Worm (Caenorhabditis elegans): Measurements from ENCODE around the gene F10B5.3.

The F10B5.3 gene

DNA sequence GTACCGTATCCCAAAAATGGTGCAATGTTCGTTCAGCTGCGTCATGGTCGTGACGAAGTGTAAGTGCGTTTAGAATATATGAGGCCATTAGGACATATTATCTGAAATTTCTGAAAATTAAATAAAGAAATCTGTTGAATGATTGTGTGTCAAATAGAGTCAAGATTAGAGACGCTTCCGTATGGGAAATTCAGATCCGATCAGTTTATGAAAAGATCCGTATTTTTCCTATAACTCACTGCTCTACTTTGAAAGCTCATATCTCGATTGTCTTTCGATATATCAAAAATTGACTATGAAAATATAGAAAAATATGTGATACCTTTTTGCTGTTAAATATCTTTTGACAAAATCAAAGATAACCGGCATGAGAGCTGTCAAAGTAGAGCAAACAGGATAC lies 30.5 kb upstream of the F10B5.3 start, which contains the start of gene T05C12.4:
TSS of gene T05C12.4 (minus strand) at position 101 of the 400 bp plus-strand sequence.
- TF ChIP-seq lag-1 (GFP tag; IDR thresholded peaks at IDR 0.05) (no peak), akir-1 (GFP tag; optimal IDR thresholded peaks at IDR 0.05) (no peak), ztf-25 (GFP tag; IDR thresholded peaks at IDR 0.05) (no peak), mel-28 (tag; optimal IDR thresholded peaks at IDR 0.05; ENCODE audit: borderline replicate concordance) (no peak), tbx-9 (tag; optimal IDR thresholded peaks at IDR 0.05; ENCODE audit: borderline replicate concordance) (no peak), zfh-2 (GFP tag; conservative IDR thresholded peaks at IDR 0.05) (no peak), unc-62 (GFP tag; optimal IDR thresholded peaks at IDR 0.05) (no peak), fkh-3 (tag; optimal IDR thresholded peaks at IDR 0.05) (no peak), F23B12.7 (tag; optimal IDR thresholded peaks at IDR 0.05; ENCODE audit: insufficient read depth) (no peak)

DNA sequence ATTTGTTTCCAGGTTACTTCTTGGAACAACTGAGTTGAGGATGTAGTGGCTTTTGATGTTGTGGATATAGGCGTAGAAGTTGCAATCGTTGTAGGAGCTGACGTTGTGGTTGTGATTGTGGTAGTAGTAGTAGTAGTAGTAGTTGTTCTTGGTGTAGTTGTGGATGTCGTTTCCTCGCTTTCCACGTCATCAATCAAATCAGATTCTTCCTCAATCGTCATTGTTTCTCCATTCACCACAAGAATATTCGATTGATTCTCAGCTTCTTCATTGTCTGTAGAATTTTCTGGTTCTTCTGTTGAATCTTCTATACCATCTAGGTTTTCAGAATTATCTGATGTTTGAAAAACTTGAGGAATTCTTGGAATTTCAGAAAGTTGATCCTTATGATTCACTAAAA lies 28.8 kb upstream of the F10B5.3 start:
- TF ChIP-seq nhr-120 (GFP tag; IDR thresholded peaks at IDR 0.05) (no peak), xnd-1 (tag; optimal IDR thresholded peaks at IDR 0.05) (no peak), ama-1 (optimal IDR thresholded peaks at IDR 0.05) (no peak), ama-1 (GFP tag; optimal IDR thresholded peaks at IDR 0.05) (no peak), snpc-1.1 (tag; optimal IDR thresholded peaks at IDR 0.05; ENCODE audit: insufficient read depth) (no peak), unc-62 (GFP tag; optimal IDR thresholded peaks at IDR 0.05) (no peak), akir-1 (GFP tag; optimal IDR thresholded peaks at IDR 0.05) (no peak), nhr-179 (tag; optimal IDR thresholded peaks at IDR 0.05) (no peak), K12H6.12 (tag; optimal IDR thresholded peaks at IDR 0.05) (no peak), rcor-1 (GFP tag; IDR thresholded peaks at IDR 0.05) (no peak), athp-1 (tag; optimal IDR thresholded peaks at IDR 0.05) (no peak), efl-1 (GFP tag; optimal IDR thresholded peaks at IDR 0.05) (no peak)

- TF ChIP-seq lag-1 (GFP tag; IDR thresholded peaks at IDR 0.05), result no peak
Measured at ce11 chrII:8177095-8177494, 27.3 kb upstream of the F10B5.3 start, which contains the start of gene acr-14. Gene acr-14 (minus strand): TSS chrII:8177195.

- TF ChIP-seq mel-28 (tag; optimal IDR thresholded peaks at IDR 0.05; ENCODE audit: borderline replicate concordance), result no peak
Measured at ce11 chrII:8174148-8174547, 24.3 kb upstream of the F10B5.3 start.

DNA sequence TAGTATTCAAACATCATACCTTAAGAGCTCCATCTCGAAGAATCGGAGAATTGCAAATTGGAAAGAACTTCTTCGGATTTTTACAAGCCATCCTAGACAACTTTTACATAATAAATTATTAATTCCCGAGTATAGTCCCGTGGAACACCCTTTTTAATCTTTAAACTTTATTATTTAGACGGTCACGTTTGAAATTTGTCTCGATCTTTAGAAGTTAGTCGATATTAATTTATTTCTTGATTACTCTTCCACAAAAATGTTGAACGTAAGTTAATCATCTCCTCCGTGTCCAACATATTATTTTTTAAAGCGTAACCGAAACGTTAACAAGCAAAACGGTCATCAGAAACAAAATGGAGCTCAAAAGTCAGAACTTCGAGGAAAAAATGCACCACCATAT lies 23.6 kb upstream of the F10B5.3 start, which contains the start of the genes decr-1.3 and T05C12.1:
TSS of gene decr-1.3 (minus strand) at position 101 of the 400 bp plus-strand sequence.
TSS of gene T05C12.1 (plus strand) at position 232 of the 400 bp plus-strand sequence.
- TF ChIP-seq dpl-1 (GFP tag; optimal IDR thresholded peaks at IDR 0.05) (no peak), gei-17 (GFP tag; optimal IDR thresholded peaks at IDR 0.05) (no peak), madf-3 (GFP tag; IDR thresholded peaks at IDR 0.05) (no peak), lir-1 (GFP tag; conservative IDR thresholded peaks at IDR 0.05) (no peak), nfyb-1 (GFP tag; IDR thresholded peaks at IDR 0.05) (no peak), atf-7 (tag; optimal IDR thresholded peaks at IDR 0.05) (no peak), tbx-9 (tag; optimal IDR thresholded peaks at IDR 0.05; ENCODE audit: borderline replicate concordance) (no peak), lin-35 (GFP tag; optimal IDR thresholded peaks at IDR 0.05) (no peak), snpc-1.3 (tag; optimal IDR thresholded peaks at IDR 0.05; ENCODE audit: insufficient read depth) (no peak), cebp-1 (GFP tag; IDR thresholded peaks at IDR 0.05) (no peak), cebp-1 (tag; optimal IDR thresholded peaks at IDR 0.05) (no peak), nhr-27 (tag; optimal IDR thresholded peaks at IDR 0.05) (no peak), snpc-4 (GFP tag; optimal IDR thresholded peaks at IDR 0.05) (no peak), snpc-4 (tag; optimal IDR thresholded peaks at IDR 0.05) (no peak)

All from whole organism, young adult.